Fruit fly (Drosophila melanogaster): ENCODE results near the gene sqd.

The sqd gene

DNA sequence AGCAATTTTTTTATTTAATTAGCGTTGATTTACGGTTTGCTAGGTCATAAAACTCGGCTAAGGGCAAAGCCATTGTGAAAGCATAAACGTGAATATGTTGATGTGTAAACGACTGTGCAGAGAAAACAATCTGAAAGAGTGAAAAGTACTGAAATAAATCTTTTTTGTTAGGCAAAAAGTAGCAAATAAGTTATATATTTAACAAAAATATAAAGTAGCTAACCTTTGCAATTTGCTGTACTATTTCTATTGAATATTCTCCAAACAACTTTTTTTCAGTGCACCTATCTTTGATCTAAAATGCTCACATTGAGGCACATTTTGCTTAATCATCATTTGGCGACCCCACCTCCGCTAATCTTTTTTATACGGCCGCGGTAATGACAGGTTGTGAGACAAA is 49.7 kb downstream of the sqd start:
- TF ChIP-seq noc (tag; optimal IDR thresholded peaks at IDR 0.05): no peak

DNA sequence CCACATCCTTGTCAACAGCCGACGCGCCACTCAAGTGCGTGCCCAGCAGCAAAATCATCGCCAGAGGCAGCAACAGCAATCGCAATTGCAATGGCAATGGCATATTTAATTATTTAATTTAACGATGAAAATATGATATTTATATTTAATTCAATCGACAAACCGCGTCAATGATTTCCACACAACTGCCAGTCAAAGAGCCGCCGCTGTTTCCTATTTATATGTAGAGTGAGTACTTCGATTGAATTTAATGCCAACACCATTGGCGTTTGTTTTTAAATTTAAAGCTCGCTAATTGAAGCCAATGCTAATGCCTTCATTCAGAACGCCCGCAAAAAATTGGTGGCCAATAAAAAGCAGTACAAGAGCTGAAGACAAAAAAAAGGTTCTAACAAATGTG is 53.5 kb downstream of the sqd start, which contains the start of gene CG14369:
Gene CG14369, minus strand, starts transcription at position 101 of the 400 bp plus-strand sequence.
- TF ChIP-seq noc (tag; optimal IDR thresholded peaks at IDR 0.05): no peak

DNA sequence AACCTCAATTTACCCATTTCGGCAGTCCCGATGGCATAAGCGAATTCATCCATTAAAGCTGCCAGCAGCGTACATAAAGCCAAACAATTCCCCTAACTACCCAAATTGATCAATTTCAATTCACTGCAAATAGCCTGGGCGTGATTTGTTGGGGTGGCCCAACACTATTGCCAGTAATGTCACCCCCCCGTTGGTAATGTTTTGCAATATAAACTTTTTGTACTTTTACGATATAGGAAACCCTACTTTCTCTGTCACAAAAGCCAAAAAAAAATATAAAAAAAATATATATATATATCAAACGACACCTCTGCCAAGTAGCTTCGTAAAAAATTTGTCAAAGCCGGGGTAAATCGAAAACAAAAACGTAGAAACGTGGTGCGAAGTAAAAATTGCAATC is 58.4 kb downstream of the sqd start, which contains the start of gene CG14370:
Gene CG14370, plus strand, starts transcription at position 301 of the 400 bp plus-strand sequence.
- TF ChIP-seq noc (tag; optimal IDR thresholded peaks at IDR 0.05): no peak

Data from whole organism, larva.